Worm (Caenorhabditis elegans): Measurements from ENCODE around the gene osm-6.

Gene osm-6

DNA sequence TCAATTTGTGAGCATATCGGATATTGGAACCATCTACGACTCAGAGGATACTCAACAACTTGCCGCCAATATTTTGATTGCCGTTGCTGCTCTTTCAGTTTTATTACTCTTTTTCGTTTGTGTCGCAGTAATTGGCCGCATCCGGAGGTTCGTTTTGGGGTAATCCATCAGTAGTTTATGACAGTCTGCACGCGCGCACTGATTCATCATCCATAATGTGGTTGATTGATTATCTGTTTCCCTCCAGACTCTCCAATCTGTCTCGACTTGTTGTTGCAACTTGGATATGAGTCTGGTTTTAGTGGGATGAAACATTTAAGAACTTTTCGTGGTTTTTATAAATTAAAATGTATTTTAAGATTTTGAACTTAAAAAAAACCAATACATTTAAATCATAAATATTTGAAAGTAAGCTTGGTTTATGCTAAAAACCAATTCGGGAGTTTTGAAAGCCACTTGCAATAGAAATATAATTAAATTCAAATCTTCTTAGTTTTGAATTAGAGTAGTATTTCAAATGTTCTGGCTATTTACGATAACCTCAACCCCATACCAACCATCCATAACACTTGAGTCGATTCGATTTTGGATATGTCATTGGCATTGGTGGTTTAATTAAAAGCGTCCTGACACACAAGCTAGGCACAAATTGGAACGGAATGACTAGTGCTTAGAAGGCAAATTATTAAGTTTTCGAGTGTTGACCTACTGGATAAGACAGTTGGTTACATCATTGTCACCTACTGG, 33.0 kb upstream of the osm-6 start:
- no peak for TF ChIP-seq ztf-4 (tag; optimal IDR thresholded peaks at IDR 0.05)
- TF ChIP-seq zag-1 (tag; optimal IDR thresholded peaks at IDR 0.05), result no peak
- TF ChIP-seq blmp-1 (tag; optimal IDR thresholded peaks at IDR 0.05; ENCODE audit: insufficient read depth), result no peak
- no peak for TF ChIP-seq ceh-82 (tag; optimal IDR thresholded peaks at IDR 0.05)
- no peak for TF ChIP-seq peb-1 (tag; optimal IDR thresholded peaks at IDR 0.05)
- no peak for TF ChIP-seq lin-39 (tag; optimal IDR thresholded peaks at IDR 0.05)
- no peak for TF ChIP-seq egl-27 (tag; optimal IDR thresholded peaks at IDR 0.05)
- no peak for TF ChIP-seq sem-4 (tag; optimal IDR thresholded peaks at IDR 0.05)
- TF ChIP-seq lin-11 (tag; optimal IDR thresholded peaks at IDR 0.05), result no peak
- TF ChIP-seq nhr-11 (tag; optimal IDR thresholded peaks at IDR 0.05), result no peak
- no peak for TF ChIP-seq crh-2 (tag; optimal IDR thresholded peaks at IDR 0.05)
- TF ChIP-seq dmd-4 (tag; optimal IDR thresholded peaks at IDR 0.05), result no peak
- no peak for TF ChIP-seq ztf-11 (tag; optimal IDR thresholded peaks at IDR 0.05)
- no peak for TF ChIP-seq skn-1 (tag; optimal IDR thresholded peaks at IDR 0.05)
- no peak for TF ChIP-seq mbf-1 (tag; optimal IDR thresholded peaks at IDR 0.05)
- no peak for TF ChIP-seq nhr-77 (tag; optimal IDR thresholded peaks at IDR 0.05)
- TF ChIP-seq F13H6.1 (tag; optimal IDR thresholded peaks at IDR 0.05), result no peak
- no peak for TF ChIP-seq unc-55 (GFP tag; optimal IDR thresholded peaks at IDR 0.05)

DNA sequence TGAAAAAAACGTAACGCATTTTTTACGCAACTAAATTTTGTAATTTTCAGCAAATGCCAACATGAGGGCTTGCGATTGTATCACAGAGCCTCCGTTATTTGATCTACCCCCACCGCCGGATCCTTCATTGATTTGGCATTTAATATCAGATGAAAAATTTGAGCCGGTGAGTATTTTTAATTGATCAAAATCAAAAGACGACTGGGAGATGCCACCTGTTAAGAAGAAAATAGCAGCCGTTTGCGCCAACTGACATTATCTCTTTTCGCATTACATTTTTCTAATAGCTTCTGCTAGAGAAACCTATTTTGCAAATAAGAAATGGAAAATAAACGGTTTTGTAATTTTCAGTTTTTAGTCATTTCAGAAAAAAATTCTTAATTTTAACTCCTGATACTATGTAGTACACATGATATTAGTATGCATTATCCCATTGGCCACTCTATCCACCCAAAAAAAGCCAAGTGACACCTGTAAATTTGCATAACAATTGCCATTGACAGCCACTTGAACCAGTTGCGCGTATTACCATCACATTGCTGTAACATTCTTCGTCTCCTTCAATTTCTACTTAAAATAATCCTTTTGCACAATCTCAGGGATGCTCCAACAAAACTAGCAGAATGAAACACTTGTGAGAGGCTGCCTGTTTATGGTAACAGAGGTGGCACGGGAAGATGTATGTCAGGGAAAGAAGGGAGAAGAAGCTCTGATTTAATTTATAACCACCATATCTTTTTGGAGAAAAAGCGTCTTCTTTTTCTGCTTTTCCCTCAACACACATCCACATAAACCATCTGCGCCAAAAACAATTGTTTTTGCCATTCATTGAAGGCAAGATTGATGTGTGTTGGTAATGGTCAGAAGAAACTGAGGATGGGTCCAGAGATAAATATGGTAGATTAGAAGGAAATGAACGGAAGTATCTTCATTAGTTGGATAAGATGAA, 31.4 kb upstream of the osm-6 start, which contains the start of gene F58H1.5:
Gene F58H1.5 (plus strand): TSS at position 51 of the 949 bp plus-strand sequence.
- TF ChIP-seq nhr-77 (tag; optimal IDR thresholded peaks at IDR 0.05) (no peak), mdl-1 (tag; optimal IDR thresholded peaks at IDR 0.05) (no peak), mab-5 (tag; optimal IDR thresholded peaks at IDR 0.05) (peak; percentile 72)

DNA sequence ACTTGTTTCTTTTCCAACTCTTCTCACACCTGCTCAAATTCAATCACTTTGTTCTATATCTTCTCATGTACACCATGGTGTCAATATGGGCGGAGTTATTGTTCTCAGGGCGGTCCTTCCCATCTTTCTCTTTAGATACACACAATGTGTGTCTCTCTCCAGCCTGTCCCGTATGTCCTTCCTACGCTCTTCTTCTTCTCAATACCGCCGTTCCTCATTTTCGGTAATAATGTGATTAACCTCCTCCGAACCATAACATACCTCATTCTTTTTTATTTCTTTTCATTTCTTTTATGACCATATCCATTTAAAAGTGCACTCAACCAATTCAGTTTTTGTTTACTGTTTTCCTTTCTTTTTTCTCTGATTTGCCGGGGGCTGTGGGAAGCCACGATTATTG, 28.4 kb upstream of the osm-6 start:
- TF ChIP-seq mbf-1 (tag; optimal IDR thresholded peaks at IDR 0.05) (no peak), nhr-25 (tag; optimal IDR thresholded peaks at IDR 0.05) (no peak), nhr-6 (tag; optimal IDR thresholded peaks at IDR 0.05) (no peak)

DNA sequence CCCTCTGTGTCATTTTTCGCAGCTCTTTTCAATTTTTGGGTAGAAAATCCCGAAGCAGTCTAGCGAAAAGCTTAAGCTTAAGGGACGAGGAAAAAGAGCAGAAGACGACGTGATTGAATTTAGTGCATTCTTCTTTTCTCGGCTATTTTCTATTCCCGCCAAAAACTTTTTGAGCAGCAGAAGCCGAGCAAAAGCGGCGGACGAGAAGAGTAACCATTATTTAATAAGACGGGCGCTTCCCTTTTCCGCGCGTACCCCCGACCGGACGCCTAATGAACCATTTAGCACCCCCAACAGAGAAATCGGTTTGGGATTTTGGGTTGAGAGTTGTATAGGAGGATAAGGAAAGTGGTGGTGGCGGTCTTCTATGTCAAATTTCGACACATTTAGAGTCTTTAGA, 26.4 kb upstream of the osm-6 start:
- TF ChIP-seq ztf-4 (tag; optimal IDR thresholded peaks at IDR 0.05), result no peak

DNA sequence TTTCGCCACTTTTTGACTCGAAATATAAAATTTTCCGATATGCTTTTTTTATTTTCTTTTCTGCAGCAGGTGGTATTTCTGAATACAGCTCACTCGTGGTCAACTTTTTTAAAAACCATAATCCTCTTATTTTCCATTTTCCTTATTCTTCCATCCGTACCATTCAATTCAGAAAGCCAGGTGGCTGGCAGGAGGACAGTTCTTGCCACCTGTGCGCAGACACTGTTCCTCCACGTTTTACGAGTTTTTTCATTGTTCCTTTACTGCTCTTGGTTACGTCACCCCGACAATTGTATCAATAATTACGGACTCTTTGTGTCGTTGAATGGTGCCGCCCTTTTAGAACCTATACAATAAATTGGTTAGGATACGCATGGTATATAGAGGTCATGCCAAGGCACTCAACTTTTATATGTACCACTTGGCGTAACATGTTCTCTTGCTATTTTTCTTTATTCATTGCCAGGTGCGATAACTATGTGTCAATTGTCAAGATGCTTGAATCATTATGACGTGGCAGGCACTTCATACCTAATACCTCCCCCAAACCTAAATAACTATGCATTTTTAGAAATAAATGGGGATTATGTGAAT, 25.7 kb upstream of the osm-6 start:
- TF ChIP-seq nhr-129 (tag; optimal IDR thresholded peaks at IDR 0.05) (no peak), nhr-10 (tag; optimal IDR thresholded peaks at IDR 0.05) (no peak), nhr-11 (tag; optimal IDR thresholded peaks at IDR 0.05) (no peak), nhr-25 (tag; optimal IDR thresholded peaks at IDR 0.05) (no peak), lin-13 (GFP tag; optimal IDR thresholded peaks at IDR 0.05) (no peak)

DNA sequence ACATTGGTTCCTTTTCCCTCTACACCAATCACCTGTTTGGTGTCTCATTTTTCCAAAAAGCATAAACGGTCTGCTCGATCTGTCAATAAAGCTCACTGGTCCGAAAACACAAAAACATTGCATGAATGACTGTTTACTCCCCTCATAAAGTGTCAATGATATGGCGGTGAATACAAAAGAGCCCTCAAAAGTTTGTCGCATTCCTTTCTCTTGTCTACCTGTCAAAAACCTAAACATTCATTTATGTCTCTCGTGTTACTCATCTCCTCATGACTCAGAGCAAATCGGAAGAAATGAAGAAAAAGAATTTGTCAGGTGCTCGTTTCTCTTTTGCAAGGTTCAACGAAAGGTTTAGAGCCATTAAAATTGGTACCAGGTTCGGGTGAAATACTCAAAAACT, 24.0 kb upstream of the osm-6 start:
- no peak for TF ChIP-seq C34F6.9 (tag; optimal IDR thresholded peaks at IDR 0.05)
- TF ChIP-seq nhr-25 (tag; optimal IDR thresholded peaks at IDR 0.05), result no peak
- no peak for TF ChIP-seq R02D3.7 (tag; optimal IDR thresholded peaks at IDR 0.05)
- TF ChIP-seq ceh-82 (tag; optimal IDR thresholded peaks at IDR 0.05), result no peak
- TF ChIP-seq ztf-1 (GFP tag; conservative IDR thresholded peaks at IDR 0.05), result no peak
- TF ChIP-seq ceh-16 (tag; optimal IDR thresholded peaks at IDR 0.05), result no peak
- TF ChIP-seq nhr-23 (tag; optimal IDR thresholded peaks at IDR 0.05), result no peak
